Fruit fly (Drosophila melanogaster) whole organism: ENCODE results near the gene Trxr1.

ENCODE experiments used
- CG8478 ChIP-seq: fragments of >200 bp; optimal IDR thresholded peaks from 2 replicates; lab custom pipeline; 2018; ENCODE audit warnings: inconsistent platforms
- Dll ChIP-seq: fragments of >200 bp; optimal IDR thresholded peaks from 2 replicates; lab custom pipeline; 2017
- EcR ChIP-seq, 2 experiments: fragments of >200 bp; optimal IDR thresholded peaks; 2 replicates each; lab custom pipeline; 2017; ENCODE audit warnings: missing biosample characterization in 2 of 2, missing genetic modification characterization in 2 of 2, missing genetic modification reagents in 2 of 2
- pan ChIP-seq: fragments of >200 bp; optimal IDR thresholded peaks from 2 replicates; lab custom pipeline; 2017
- psq ChIP-seq: fragments of >200 bp; optimal IDR thresholded peaks from 2 replicates; lab custom pipeline; 2017
- usp ChIP-seq: fragments of >200 bp; optimal IDR thresholded peaks from 2 replicates; lab custom pipeline; 2017; ENCODE audit warnings: missing biosample characterization, missing genetic modification characterization, mixed read lengths

Trxr1 gene

DNA sequence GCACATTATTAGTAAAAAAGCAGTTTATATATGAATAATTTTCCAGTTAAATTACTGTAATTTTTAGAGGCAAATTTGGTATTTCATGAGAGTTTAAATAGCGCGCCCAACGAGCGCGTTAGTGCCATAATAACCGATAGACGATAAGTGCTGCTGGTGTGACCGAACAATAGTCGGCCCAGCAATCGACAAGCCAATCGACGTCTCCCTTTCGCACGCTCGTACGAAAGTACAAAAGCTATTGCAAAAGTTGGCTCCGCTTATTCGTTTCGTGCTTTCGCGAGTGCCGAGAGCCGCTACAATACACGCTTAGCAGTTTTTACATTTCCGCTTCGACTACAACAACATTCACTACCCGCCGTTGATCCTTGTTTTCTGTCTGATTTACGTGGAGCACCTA lies at the start of gene Trxr1:
Gene Trxr1 (plus strand): TSS at position 231 of the 400 bp plus-strand sequence.
- TF ChIP-seq usp (GFP tag; lab: Kevin White, UChicago) (no peak), Dll (lab: Kevin White, UChicago) (no peak), EcR (GFP tag; optimal IDR thresholded peaks at IDR 0.05; lab: Kevin White, UChicago) (no peak), CG8478 (lab: Kevin White, UChicago) (no peak), psq (lab: Kevin White, UChicago) (no peak), pan (lab: Kevin White, UChicago) (no peak)

DNA sequence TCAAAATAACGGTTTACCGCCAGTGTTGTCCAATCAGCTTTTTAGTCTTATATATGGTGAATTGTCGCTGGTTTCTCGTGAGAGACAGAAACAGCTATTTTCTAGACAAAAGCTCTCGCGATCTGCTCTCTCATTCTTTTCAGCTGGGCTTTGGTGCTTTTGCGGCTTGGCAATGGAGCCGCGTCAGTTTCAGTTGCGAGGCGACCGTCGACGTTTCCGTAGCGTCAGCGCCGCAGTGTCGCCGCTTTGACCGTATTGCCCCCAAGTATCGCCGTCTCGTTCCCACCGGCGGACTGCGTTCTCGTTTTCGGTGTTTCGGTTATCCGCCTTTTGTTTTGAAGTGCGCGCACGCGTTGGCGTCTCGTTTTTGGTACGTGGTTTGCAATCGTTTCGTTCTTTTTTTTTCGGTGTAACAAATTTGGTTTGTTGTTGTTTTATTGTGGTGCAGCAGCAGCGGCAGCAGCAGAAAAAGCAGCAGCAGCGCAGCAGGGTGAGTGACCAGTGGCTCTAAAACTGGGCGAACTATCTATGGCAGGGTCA lies 49.2 kb upstream of the Trxr1 start:
- TF ChIP-seq pan (lab: Kevin White, UChicago) (no peak), EcR (GFP tag; optimal IDR thresholded peaks at IDR 0.05; lab: Kevin White, UChicago) (no peak), Dll (lab: Kevin White, UChicago) (no peak), usp (GFP tag; lab: Kevin White, UChicago) (no peak), psq (lab: Kevin White, UChicago) (no peak), CG8478 (lab: Kevin White, UChicago) (no peak)

DNA sequence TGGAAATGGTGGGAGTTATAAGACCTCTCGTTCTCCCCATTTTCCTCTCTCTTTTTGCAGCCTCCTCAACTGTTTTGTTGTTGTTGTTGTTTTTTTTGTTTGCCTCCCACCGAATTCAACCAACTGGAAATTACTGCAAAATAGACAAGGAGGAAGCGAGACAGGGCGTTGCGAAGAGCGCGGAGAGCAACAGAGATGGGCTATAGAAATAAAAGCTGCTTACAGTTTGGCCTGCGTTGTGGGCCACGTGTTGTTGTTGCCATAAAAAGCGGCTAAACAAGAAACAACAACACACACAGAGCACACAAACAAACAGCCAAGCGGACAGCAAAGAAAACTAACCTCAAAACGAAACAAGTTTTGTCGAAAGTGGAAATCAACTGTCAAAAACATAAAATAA lies 47.8 kb upstream of the Trxr1 start:
- TF ChIP-seq psq (lab: Kevin White, UChicago) = no peak
- TF ChIP-seq Dll (lab: Kevin White, UChicago) = no peak
- no peak for TF ChIP-seq usp (GFP tag; lab: Kevin White, UChicago)
- TF ChIP-seq EcR (GFP tag; optimal IDR thresholded peaks at IDR 0.05; lab: Kevin White, UChicago) = no peak
- no peak for TF ChIP-seq pan (lab: Kevin White, UChicago)
- no peak for TF ChIP-seq CG8478 (lab: Kevin White, UChicago)

DNA sequence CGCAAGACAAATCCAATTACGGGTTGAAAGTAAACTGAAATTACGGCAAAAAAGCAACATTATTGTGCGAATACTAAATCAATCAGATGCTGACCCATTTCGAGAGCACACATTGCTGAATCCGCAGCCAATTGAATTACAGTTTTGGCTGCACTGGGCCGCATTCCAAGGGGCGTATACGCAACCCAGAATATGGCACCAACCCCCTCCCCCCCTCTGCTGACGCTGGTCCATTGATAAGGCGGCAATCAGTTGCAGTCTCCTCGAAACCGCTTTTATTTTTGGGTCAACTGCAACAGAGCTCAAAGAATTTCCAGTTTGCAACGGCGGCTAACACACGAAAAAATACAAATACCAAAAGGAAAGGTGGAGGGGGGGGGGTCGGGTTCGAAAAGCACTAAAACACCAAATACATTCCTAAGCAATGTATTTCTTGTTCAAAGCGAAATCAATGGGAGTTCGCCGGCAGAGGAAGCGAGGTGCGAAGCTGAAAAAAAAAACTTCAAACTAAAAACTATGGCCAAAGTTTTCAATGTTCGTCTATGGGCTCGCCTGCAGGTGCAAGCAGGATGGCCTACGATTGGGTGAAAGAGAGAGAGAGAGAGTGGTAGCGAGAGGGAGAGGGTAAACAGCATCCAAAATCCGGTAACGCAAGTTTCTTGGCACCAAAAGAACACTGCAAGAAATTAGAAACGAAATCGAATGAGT lies 46.7 kb upstream of the Trxr1 start:
- TF ChIP-seq Dll (lab: Kevin White, UChicago) = no peak
- no peak for TF ChIP-seq CG8478 (lab: Kevin White, UChicago)
- no peak for TF ChIP-seq usp (GFP tag; lab: Kevin White, UChicago)
- no peak for TF ChIP-seq EcR (GFP tag; optimal IDR thresholded peaks at IDR 0.05; lab: Kevin White, UChicago)
- TF ChIP-seq psq (lab: Kevin White, UChicago) = no peak
- no peak for TF ChIP-seq pan (lab: Kevin White, UChicago)

DNA sequence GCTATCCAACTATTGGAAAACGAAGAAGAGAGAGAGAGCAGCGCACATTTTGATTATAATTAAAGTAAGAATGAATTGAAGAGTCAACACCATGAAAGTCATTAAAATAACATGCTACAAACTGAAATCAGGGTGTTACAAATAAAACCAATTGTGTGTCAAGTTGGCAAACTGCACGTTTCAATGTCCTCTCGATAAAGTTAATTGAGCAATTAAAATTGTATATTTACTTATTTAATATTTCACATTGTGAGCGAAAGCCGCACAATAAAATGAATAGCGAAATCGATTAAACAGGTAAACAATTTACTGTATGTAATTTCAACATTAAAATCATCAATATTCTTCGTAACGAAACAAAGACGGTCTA lies 46.2 kb upstream of the Trxr1 start:
- no peak for TF ChIP-seq usp (GFP tag; lab: Kevin White, UChicago)
- TF ChIP-seq CG8478 (lab: Kevin White, UChicago) = no peak
- no peak for TF ChIP-seq psq (lab: Kevin White, UChicago)

DNA sequence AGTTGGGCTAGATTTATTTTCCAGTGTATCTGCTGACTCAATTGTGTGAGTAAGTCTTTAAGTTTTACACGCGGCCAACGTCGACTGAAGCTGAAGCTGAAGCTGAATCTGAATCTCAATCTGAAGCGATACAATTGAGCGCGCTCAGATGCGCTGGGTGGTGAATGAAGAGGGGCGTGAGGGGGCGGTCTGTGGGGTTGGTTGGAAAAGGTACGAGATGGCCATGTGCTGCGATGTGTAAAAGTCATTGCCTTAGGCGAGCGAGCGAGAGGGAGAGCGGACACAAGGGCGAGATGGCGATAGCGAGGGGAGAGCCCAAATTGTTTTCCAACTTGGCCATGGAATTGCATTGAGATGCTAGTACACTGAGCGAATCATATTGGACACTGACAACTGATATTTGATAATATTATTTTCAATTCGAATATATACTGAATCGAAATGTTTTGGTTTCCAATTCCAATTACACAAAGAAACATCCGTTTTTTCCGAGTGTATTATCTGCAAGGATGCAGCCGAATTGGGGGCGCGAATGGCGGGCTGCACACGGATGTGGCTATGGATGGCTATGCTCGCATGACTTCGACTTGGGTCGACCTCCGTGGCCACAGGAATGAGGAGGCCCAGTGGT lies 45.6 kb upstream of the Trxr1 start:
- no peak for TF ChIP-seq pan (lab: Kevin White, UChicago)
- no peak for TF ChIP-seq CG8478 (lab: Kevin White, UChicago)
- TF ChIP-seq Dll (lab: Kevin White, UChicago) = no peak
- TF ChIP-seq usp (GFP tag; lab: Kevin White, UChicago) = no peak
- no peak for TF ChIP-seq psq (lab: Kevin White, UChicago)
- TF ChIP-seq EcR (GFP tag; optimal IDR thresholded peaks at IDR 0.05; lab: Kevin White, UChicago) = peak in 1 of 2 experiments; percentile 55

DNA sequence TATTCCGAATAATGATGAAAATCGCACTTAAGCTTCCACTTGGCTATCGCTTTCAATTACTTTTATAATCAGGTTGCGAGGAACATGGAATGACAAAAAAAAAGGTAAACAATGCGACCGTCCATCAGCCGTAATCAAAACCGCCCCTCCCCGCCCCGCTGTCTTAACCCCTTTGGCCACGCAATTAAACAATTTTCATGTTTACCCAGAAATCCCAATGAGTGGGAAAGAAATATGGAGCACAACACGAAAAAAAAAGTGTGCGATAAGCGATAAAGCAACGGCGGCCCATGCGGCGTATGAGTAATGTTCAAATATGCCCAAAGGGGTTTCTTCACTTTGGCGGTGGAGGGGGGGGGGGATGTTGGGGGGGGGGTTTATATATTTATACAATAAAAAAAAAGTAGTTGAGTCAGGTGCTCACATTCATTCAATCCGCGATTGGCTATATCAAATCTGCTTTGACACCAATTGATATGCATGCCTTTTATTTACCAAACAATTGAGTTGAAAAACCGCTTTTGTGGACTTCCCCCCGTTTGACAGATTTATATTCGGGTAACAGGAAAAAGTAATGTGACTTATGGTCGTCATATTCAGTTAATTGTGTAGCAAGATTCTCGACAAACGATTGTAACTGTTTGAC lies 43.3 kb upstream of the Trxr1 start:
- TF ChIP-seq Dll (lab: Kevin White, UChicago) (no peak), usp (GFP tag; lab: Kevin White, UChicago) (no peak), EcR (GFP tag; optimal IDR thresholded peaks at IDR 0.05; lab: Kevin White, UChicago) (no peak), psq (lab: Kevin White, UChicago) (no peak), pan (lab: Kevin White, UChicago) (no peak), CG8478 (lab: Kevin White, UChicago) (no peak)

DNA sequence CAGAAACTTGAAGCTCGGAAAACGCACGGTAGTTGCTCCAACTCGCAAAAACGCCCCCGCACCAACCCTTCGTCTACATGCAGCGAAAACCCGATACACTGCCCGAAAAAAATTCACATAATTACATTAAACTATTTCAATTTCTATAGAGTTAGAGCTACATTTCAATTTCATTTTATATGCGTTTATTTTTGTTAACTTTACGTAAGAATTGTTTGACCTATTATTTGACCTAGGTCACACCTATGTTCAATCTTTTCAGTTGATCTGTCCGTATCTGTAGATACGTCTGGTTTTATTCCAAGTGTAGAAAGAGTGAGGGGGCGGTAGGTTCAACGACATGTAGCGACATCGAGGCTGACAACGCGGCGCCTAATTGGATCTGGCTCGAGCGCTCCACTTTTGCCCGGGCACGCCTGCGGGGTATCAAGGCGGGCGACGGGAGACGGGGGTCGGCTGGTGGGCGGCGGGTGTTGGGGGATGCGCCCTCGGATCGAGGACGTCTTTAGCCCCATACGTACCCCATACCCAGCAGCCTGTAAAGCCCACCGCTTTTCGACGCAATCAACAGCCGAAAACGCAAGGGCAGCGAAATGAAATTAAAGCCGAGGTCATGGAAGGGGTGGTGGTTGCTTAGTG lies 39.5 kb upstream of the Trxr1 start:
- TF ChIP-seq usp (GFP tag; lab: Kevin White, UChicago) = no peak
- no peak for TF ChIP-seq EcR (GFP tag; optimal IDR thresholded peaks at IDR 0.05; lab: Kevin White, UChicago)
- no peak for TF ChIP-seq CG8478 (lab: Kevin White, UChicago)
- TF ChIP-seq Dll (lab: Kevin White, UChicago) = no peak
- no peak for TF ChIP-seq pan (lab: Kevin White, UChicago)
- TF ChIP-seq psq (lab: Kevin White, UChicago) = no peak

DNA sequence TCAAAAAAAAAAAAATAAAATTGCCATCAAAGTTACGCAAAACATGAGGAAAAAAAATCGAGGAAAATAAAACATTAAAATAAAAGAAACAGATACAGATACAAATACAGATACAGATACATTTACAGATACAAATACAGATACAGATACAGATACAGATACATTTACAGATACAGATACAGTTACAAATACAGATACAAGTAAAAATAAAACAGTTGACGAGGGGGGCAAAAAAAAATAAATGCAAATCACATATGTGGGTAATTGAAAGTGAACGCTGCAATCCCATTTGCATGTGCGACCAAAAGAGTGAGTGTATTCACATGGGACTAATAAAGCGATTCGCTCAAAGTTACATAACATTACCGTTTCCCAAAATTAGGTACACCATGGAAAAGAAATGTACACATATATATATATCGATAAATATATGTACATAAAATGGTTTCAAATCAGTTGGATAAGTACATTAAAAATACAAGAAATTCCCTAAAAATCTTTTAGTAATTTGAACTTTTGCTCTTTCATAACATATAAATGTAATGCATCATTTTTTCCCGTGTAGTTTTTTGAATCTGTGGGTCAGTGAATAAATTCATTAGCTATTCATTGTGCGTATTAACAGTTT lies 36.6 kb upstream of the Trxr1 start:
- no peak for TF ChIP-seq Dll (lab: Kevin White, UChicago)
- no peak for TF ChIP-seq pan (lab: Kevin White, UChicago)
- TF ChIP-seq psq (lab: Kevin White, UChicago) = no peak
- TF ChIP-seq usp (GFP tag; lab: Kevin White, UChicago) = no peak

DNA sequence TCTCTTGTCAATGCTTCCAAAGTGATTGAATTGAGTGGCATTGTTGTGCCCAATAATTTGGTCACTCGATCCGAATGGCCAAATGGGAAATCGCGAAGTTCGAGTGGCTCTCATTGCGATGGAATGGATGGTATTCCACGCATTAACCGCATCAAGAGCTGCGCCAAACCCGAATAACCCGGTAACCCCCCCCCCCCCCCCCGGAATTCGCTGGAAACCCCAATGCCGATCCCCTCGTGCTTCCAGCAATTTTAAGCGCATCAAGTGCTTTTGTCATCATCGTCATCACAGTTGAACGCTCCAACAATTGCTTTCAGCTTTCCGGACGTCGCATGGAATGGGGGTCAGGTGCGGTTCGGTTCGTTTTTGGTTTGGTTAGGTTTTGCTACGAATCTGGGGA lies 35.8 kb upstream of the Trxr1 start:
- TF ChIP-seq pan (lab: Kevin White, UChicago) = no peak
- TF ChIP-seq EcR (GFP tag; optimal IDR thresholded peaks at IDR 0.05; lab: Kevin White, UChicago) = no peak
- TF ChIP-seq CG8478 (lab: Kevin White, UChicago) = no peak
- TF ChIP-seq Dll (lab: Kevin White, UChicago) = no peak
- no peak for TF ChIP-seq usp (GFP tag; lab: Kevin White, UChicago)
- no peak for TF ChIP-seq psq (lab: Kevin White, UChicago)
